Worm (Caenorhabditis elegans) whole organism, L1 larva: ENCODE measurements around the gene ZK1290.1.

Experiments used
- C04F5.9 ChIP-seq: sonication (generic microtip); optimal IDR thresholded peaks from 2 replicates; lab custom pipeline; 2016; ENCODE audit warnings: missing genetic modification characterization, missing compliant biosample characterization
- F16B12.6 ChIP-seq: fragments of 150-350 bp; optimal IDR thresholded peaks from 2 replicates; lab custom pipeline; 2014; ENCODE audit warnings: missing biosample characterization, missing genetic modification characterization
- Y116A8C.19 ChIP-seq: sonication (generic microtip); optimal IDR thresholded peaks from 2 replicates; lab custom pipeline; 2016; ENCODE audit warnings: missing compliant biosample characterization, missing genetic modification characterization, borderline replicate concordance
- aly-2 ChIP-seq: fragments of 150-350 bp; optimal IDR thresholded peaks from 2 replicates; lab custom pipeline; 2014; ENCODE audit warnings: missing biosample characterization, missing genetic modification characterization
- ceh-82 ChIP-seq, 3 experiments: fragments of 150-350 bp in 1 of 3; sonication (generic microtip) in 2 of 3; optimal IDR thresholded peaks; 2 replicates each; lab custom pipeline; 2014 to 2017; ENCODE audit warnings: missing biosample characterization in 3 of 3, missing genetic modification characterization in 3 of 3
- ceh-88 ChIP-seq: fragments of 200-800 bp; sonication (Bioruptor generic); IDR thresholded peaks from 2 replicates; pipeline ENCODE4 v1.3.6; 2022; ENCODE audit warnings: missing genetic modification characterization, missing compliant biosample characterization
- ceh-90 ChIP-seq: sonication (generic microtip); optimal IDR thresholded peaks from 2 replicates; lab custom pipeline; 2016; ENCODE audit warnings: missing genetic modification characterization, missing compliant biosample characterization
- ces-1 ChIP-seq: fragments of 150-350 bp; optimal IDR thresholded peaks from 2 replicates; lab custom pipeline; 2014; ENCODE audit warnings: missing biosample characterization, missing genetic modification reagents, missing genetic modification characterization
- dpl-1 ChIP-seq, 3 experiments: fragments of 150-350 bp in 2 of 3; sonication (generic microtip) in 1 of 3; optimal IDR thresholded peaks; 2 replicates each; lab custom pipeline; 2014 to 2017; ENCODE audit warnings: missing biosample characterization in 3 of 3, missing genetic modification characterization in 3 of 3, missing genetic modification reagents in 3 of 3
- efl-1 ChIP-seq, 4 experiments: fragments of 150-350 bp; optimal IDR thresholded peaks in 3 of 4; peaks in 1 of 4; 1 replicate in 1 of 4; 2 replicates in 3 of 4; lab custom pipeline; 2014; ENCODE audit warnings: missing biosample characterization in 2 of 4, missing genetic modification characterization in 2 of 4, missing genetic modification reagents in 2 of 4
- efl-3 ChIP-seq: fragments of 200-800 bp; sonication (Bioruptor generic); optimal IDR thresholded peaks from 2 replicates; lab custom pipeline; 2018; ENCODE audit warnings: mild to moderate bottlenecking, missing genetic modification characterization, missing compliant biosample characterization
- egl-13 ChIP-seq: sonication (generic microtip); optimal IDR thresholded peaks from 2 replicates; lab custom pipeline; 2016; ENCODE audit warnings: missing genotype, missing genetic modification reagents, missing genetic modification characterization, missing compliant biosample characterization
- egl-27 ChIP-seq, 2 experiments: fragments of 150-350 bp in 1 of 2; sonication (generic microtip); optimal IDR thresholded peaks; 3 replicates each; lab custom pipeline; 2017 to 2018; ENCODE audit warnings: missing biosample characterization in 2 of 2, missing genetic modification characterization in 2 of 2, missing genetic modification reagents in 2 of 2
- elt-2 ChIP-seq: sonication (generic microtip); optimal IDR thresholded peaks from 2 replicates; lab custom pipeline; 2016; ENCODE audit warnings: missing genetic modification characterization, mild to moderate bottlenecking, inconsistent platforms, missing compliant biosample characterization, missing genetic modification reagents
- fkh-10 ChIP-seq: sonication (generic microtip); optimal IDR thresholded peaks from 2 replicates; lab custom pipeline; 2017; ENCODE audit warnings: missing biosample characterization, missing genetic modification reagents, missing genetic modification characterization
- hlh-17 ChIP-seq: fragments of 200-800 bp; sonication (Bioruptor generic); optimal IDR thresholded peaks from 2 replicates; lab custom pipeline; 2018; ENCODE audit warnings: missing genetic modification characterization, mild to moderate bottlenecking, missing compliant biosample characterization, moderate library complexity, borderline replicate concordance
- hlh-4 ChIP-seq: sonication (generic microtip); optimal IDR thresholded peaks from 2 replicates; lab custom pipeline; 2016; ENCODE audit warnings: mild to moderate bottlenecking, missing genetic modification characterization, missing compliant biosample characterization
- lin-13 ChIP-seq: fragments of 150-350 bp; optimal IDR thresholded peaks from 2 replicates; lab custom pipeline; 2014; ENCODE audit warnings: missing biosample characterization, missing genetic modification reagents, missing genetic modification characterization
- lin-14 ChIP-seq: fragments of 200-800 bp; sonication (Bioruptor generic); optimal IDR thresholded peaks from 2 replicates; lab custom pipeline; 2018; ENCODE audit warnings: mild to moderate bottlenecking, missing genetic modification characterization, moderate library complexity, missing compliant biosample characterization
- lin-35 ChIP-seq, 2 experiments: fragments of 150-350 bp; optimal IDR thresholded peaks; 2 replicates each; lab custom pipeline; 2014; ENCODE audit warnings: missing biosample characterization in 2 of 2, missing genetic modification characterization in 2 of 2, missing genetic modification reagents in 2 of 2
- mdl-1 ChIP-seq, 2 experiments: fragments of 150-350 bp; optimal IDR thresholded peaks; 2 replicates each; lab custom pipeline; 2014 to 2017; ENCODE audit warnings: missing biosample characterization in 2 of 2, missing genetic modification characterization in 2 of 2, inconsistent platforms in 1 of 2
- nhr-11 ChIP-seq: fragments of 150-350 bp; optimal IDR thresholded peaks from 2 replicates; lab custom pipeline; 2014; ENCODE audit warnings: missing biosample characterization, missing genetic modification characterization
- nhr-19 ChIP-seq: fragments of 200-800 bp; sonication (Bioruptor generic); conservative IDR thresholded peaks from 2 replicates; pipeline ENCODE4 v1.3.6; 2022; ENCODE audit warnings: missing genetic modification characterization, missing compliant biosample characterization
- nhr-20 ChIP-seq: sonication (generic microtip); optimal IDR thresholded peaks from 2 replicates; lab custom pipeline; 2016; ENCODE audit warnings: mild to moderate bottlenecking, missing genetic modification characterization, missing compliant biosample characterization
- nhr-28 ChIP-seq: fragments of 150-350 bp; optimal IDR thresholded peaks from 2 replicates; lab custom pipeline; 2014; ENCODE audit warnings: missing biosample characterization, missing genetic modification characterization
- nhr-47 ChIP-seq: sonication (generic microtip); optimal IDR thresholded peaks from 2 replicates; lab custom pipeline; 2016; ENCODE audit warnings: mild to moderate bottlenecking, missing genetic modification characterization, moderate library complexity, missing compliant biosample characterization
- nhr-76 ChIP-seq: sonication (generic microtip); optimal IDR thresholded peaks from 2 replicates; lab custom pipeline; 2017; ENCODE audit warnings: missing biosample characterization, missing genetic modification characterization
- nhr-85 ChIP-seq: sonication (generic microtip); peaks from one replicate; lab custom pipeline; 2016; ENCODE audit warnings: missing genetic modification characterization, inconsistent platforms, missing compliant biosample characterization
- nhr-90 ChIP-seq: sonication (generic microtip); optimal IDR thresholded peaks from 2 replicates; lab custom pipeline; 2016; ENCODE audit warnings: mild to moderate bottlenecking, missing genetic modification characterization, missing compliant biosample characterization; ENCODE audit not compliant: poor library complexity
- pqm-1 ChIP-seq: sonication (generic microtip); optimal IDR thresholded peaks from 3 replicates; lab custom pipeline; 2017; ENCODE audit warnings: missing biosample characterization, missing genetic modification characterization
- snu-23 ChIP-seq: sonication (generic microtip); optimal IDR thresholded peaks from 2 replicates; lab custom pipeline; 2016; ENCODE audit warnings: missing genetic modification characterization, missing compliant biosample characterization
- sptf-1 ChIP-seq: fragments of 150-350 bp; optimal IDR thresholded peaks from 2 replicates; lab custom pipeline; 2014; ENCODE audit warnings: missing biosample characterization, missing genetic modification characterization
- swsn-7 ChIP-seq: sonication (generic microtip); optimal IDR thresholded peaks from 2 replicates; lab custom pipeline; 2016; ENCODE audit warnings: missing genetic modification characterization, missing compliant biosample characterization
- tbx-2 ChIP-seq: sonication (generic microtip); optimal IDR thresholded peaks from 2 replicates; lab custom pipeline; 2016; ENCODE audit warnings: missing genetic modification characterization, missing compliant biosample characterization
- tlp-1 ChIP-seq: fragments of 150-350 bp; optimal IDR thresholded peaks from 2 replicates; lab custom pipeline; 2014; ENCODE audit warnings: missing biosample characterization, missing genetic modification characterization
- unc-130 ChIP-seq: fragments of 150-350 bp; optimal IDR thresholded peaks from 2 replicates; lab custom pipeline; 2017; ENCODE audit warnings: missing biosample characterization, missing genetic modification characterization, inconsistent platforms
- unc-62 ChIP-seq: fragments of 150-350 bp; optimal IDR thresholded peaks from 2 replicates; lab custom pipeline; 2014; ENCODE audit warnings: missing biosample characterization, missing genetic modification reagents, missing genetic modification characterization
- vab-15 ChIP-seq: sonication (generic microtip); optimal IDR thresholded peaks from 2 replicates; lab custom pipeline; 2017; ENCODE audit warnings: missing genotype, mild to moderate bottlenecking, missing genetic modification characterization, missing compliant biosample characterization
- ztf-11 ChIP-seq, 2 experiments: sonication (generic microtip); optimal IDR thresholded peaks; 2 replicates each; lab custom pipeline; 2016 to 2017; ENCODE audit warnings: missing genetic modification characterization in 2 of 2, missing biosample characterization in 1 of 2, missing compliant biosample characterization in 1 of 2

The ZK1290.1 gene

DNA sequence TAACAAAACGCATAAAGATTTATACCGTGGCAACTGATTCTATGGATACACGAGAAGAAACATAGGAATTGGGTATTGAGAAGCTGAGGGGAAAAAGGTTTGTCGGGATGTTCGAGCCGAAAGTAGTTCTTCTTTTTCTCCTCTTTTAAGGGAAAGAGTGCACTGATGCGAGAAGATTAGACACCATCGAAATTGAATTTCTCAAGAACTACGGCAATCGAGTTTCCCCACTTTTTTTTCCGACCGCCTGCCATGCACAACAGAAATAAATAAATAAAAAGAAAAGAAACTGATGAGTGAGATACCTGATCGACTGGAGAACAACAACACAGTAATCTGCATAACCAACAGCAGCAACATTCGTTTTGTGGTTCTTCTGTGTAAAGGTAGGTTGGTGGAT, 32.7 kb downstream of the ZK1290.1 start:
- TF ChIP-seq ces-1 (GFP tag; lab: Kevin White, UChicago): peak; percentile 35
- TF ChIP-seq lin-14 (GFP tag; lab: Kevin White, UChicago): peak; percentile 65
- peak; percentile 94 for TF ChIP-seq fkh-10 (GFP tag; lab: Kevin White, UChicago)
- TF ChIP-seq unc-130 (tag; lab: Kevin White, UChicago): no peak

DNA sequence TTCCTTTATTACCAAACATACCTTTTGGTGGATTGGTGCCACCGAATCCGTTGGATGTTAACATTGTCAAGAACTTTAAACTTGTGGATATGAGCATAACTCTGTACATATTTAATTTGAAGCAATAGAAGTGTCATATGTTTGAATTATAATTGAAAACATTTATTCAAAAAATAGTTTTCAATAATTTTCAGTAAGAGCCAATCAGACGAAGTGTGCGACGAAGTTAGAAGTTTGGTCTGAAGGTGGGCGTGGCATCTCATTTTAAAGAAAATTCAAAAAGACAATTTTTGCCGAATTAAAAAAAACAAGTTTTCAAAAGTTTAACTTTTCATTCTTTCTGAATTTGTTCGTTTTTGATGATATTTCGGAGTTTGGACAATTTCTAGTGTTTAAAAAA, 33.2 kb downstream of the ZK1290.1 start, which contains the start of gene syd-1:
TSS of gene syd-1 (minus strand) at position 101 of the 400 bp plus-strand sequence.
- TF ChIP-seq nhr-20 (tag; lab: Kevin White, UChicago) (no peak), nhr-19 (no peak), nhr-76 (tag; lab: Kevin White, UChicago) (no peak), mdl-1 (tag; optimal IDR thresholded peaks at IDR 0.05; lab: Kevin White, UChicago) (no peak)

ce11 chrII:7598702-7599314, 37.2 kb downstream of the ZK1290.1 start, which contains the start of gene pgam-5:
Gene pgam-5, minus strand, starts transcription at chrII:7598752.
- TF ChIP-seq nhr-20 (tag; lab: Kevin White, UChicago) (no peak), ztf-11 (tag; optimal IDR thresholded peaks at IDR 0.05; lab: Kevin White, UChicago) (no peak), efl-3 (GFP tag; lab: Kevin White, UChicago) (no peak), tlp-1 (tag; lab: Kevin White, UChicago) (no peak), vab-15 (tag; lab: Kevin White, UChicago) (no peak), ceh-88 (GFP tag; lab: Robert Waterston, UW) (no peak), Y116A8C.19 (no peak), tbx-2 (no peak), nhr-85 (tag; lab: Kevin White, UChicago) (no peak), aly-2 (tag; lab: Kevin White, UChicago) (no peak), C04F5.9 (no peak), ceh-82 (tag; optimal IDR thresholded peaks at IDR 0.05; lab: Kevin White, UChicago) (no peak), ces-1 (GFP tag; lab: Kevin White, UChicago) (no peak), sptf-1 (tag; lab: Kevin White, UChicago) (no peak), mdl-1 (tag; optimal IDR thresholded peaks at IDR 0.05; lab: Kevin White, UChicago) (no peak), snu-23 (GFP tag; lab: Kevin White, UChicago) (peak; percentile 28), unc-62 (GFP tag; lab: Kevin White, UChicago) (no peak), dpl-1 (GFP tag; optimal IDR thresholded peaks at IDR 0.05; lab: Kevin White, UChicago) (peak in 2 of 3 experiments; percentile 52 to 59), F16B12.6 (tag; lab: Kevin White, UChicago) (peak; percentile 87), egl-13 (tag; lab: Kevin White, UChicago) (no peak), egl-27 (tag; optimal IDR thresholded peaks at IDR 0.05; lab: Kevin White, UChicago) (no peak), lin-35 (GFP tag; optimal IDR thresholded peaks at IDR 0.05; lab: Kevin White, UChicago) (peak; percentile 11 to 55), nhr-90 (tag; lab: Kevin White, UChicago) (no peak), nhr-47 (tag; lab: Kevin White, UChicago) (no peak), swsn-7 (tag; lab: Kevin White, UChicago) (no peak), pqm-1 (tag; lab: Kevin White, UChicago) (no peak), elt-2 (tag; lab: Kevin White, UChicago) (no peak), hlh-17 (GFP tag; lab: Kevin White, UChicago) (no peak), hlh-4 (no peak), lin-13 (GFP tag; lab: Kevin White, UChicago) (no peak), ceh-90 (tag; lab: Kevin White, UChicago) (no peak), efl-1 (optimal IDR thresholded peaks at IDR 0.05; lab: Kevin White, UChicago) (peak in 1 of 2 experiments; percentile 7), efl-1 (GFP tag; optimal IDR thresholded peaks at IDR 0.05 in 1 of 2; lab: Kevin White, UChicago) (peak; percentile 47 to 95), nhr-76 (tag; lab: Kevin White, UChicago) (no peak), nhr-11 (no peak), nhr-28 (tag; lab: Kevin White, UChicago) (no peak)
